Worm (Caenorhabditis elegans) whole organism, L4 larva: ENCODE results near the gene K07F5.16.

ENCODE experiments used
- F10B5.3 ChIP-seq: sonication (generic microtip); optimal IDR thresholded peaks from 2 replicates; lab custom pipeline; 2016; ENCODE audit warnings: mild to moderate bottlenecking, missing genetic modification characterization, missing compliant biosample characterization
- T20F7.1 ChIP-seq: fragments of 200-800 bp; sonication (Bioruptor generic); optimal IDR thresholded peaks from 2 replicates; lab custom pipeline; 2018; ENCODE audit warnings: mild to moderate bottlenecking, missing genetic modification characterization, missing compliant biosample characterization
- Y48G9A.11 ChIP-seq: fragments of 200-800 bp; sonication (Bioruptor generic); IDR thresholded peaks from 2 replicates; pipeline ENCODE4 v1.3.6; 2022; ENCODE audit warnings: missing genetic modification reagents, missing genetic modification characterization, missing compliant biosample characterization
- Y75B8A.6 ChIP-seq: fragments of 200-800 bp; sonication (Bioruptor generic); IDR thresholded peaks from 2 replicates; pipeline ENCODE4 v1.3.6; 2022; ENCODE audit warnings: missing genetic modification reagents, missing genetic modification characterization, missing compliant biosample characterization
- ZK546.5 ChIP-seq, 2 experiments: sonication (generic microtip); optimal IDR thresholded peaks; 2 replicates each; lab custom pipeline; 2017; ENCODE audit warnings: missing biosample characterization in 2 of 2, missing genetic modification characterization in 2 of 2
- aha-1 ChIP-seq: fragments of 150-350 bp; peaks from one replicate; lab custom pipeline; 2014; ENCODE audit warnings: missing biosample characterization, missing genetic modification characterization
- ceh-20 ChIP-seq: fragments of 200-800 bp; sonication (Bioruptor generic); IDR thresholded peaks from 2 replicates; pipeline ENCODE4 v1.3.6; 2022; ENCODE audit warnings: missing genetic modification reagents, missing genetic modification characterization, missing compliant biosample characterization
- ceh-28 ChIP-seq: fragments of 150-350 bp; optimal IDR thresholded peaks from 2 replicates; lab custom pipeline; 2014; ENCODE audit warnings: missing biosample characterization, missing genetic modification reagents, missing genetic modification characterization
- daf-16 ChIP-seq, 3 experiments: sonication (generic microtip); optimal IDR thresholded peaks; 2 replicates each; lab custom pipeline; 2016 to 2017; ENCODE audit warnings: missing genetic modification characterization in 3 of 3, missing genetic modification reagents in 3 of 3, mild to moderate bottlenecking in 2 of 3, missing compliant biosample characterization in 2 of 3, missing biosample characterization in 1 of 3, moderate library complexity in 1 of 3
- daf-19 ChIP-seq: fragments of 200-800 bp; sonication (Bioruptor generic); conservative IDR thresholded peaks from 2 replicates; pipeline ENCODE4 v1.3.6; 2022; ENCODE audit warnings: missing genetic modification characterization, missing compliant biosample characterization
- daf-8 ChIP-seq: fragments of 200-800 bp; sonication (Bioruptor generic); IDR thresholded peaks from 2 replicates; pipeline ENCODE4 v1.3.6; 2022; ENCODE audit warnings: missing genetic modification characterization, missing compliant biosample characterization
- dmd-6 ChIP-seq: fragments of 200-800 bp; sonication (Bioruptor generic); IDR thresholded peaks from 2 replicates; pipeline ENCODE4 v1.3.6; 2022; ENCODE audit warnings: missing genetic modification reagents, missing genetic modification characterization, missing compliant biosample characterization
- dpl-1 ChIP-seq: fragments of 150-350 bp; optimal IDR thresholded peaks from 2 replicates; lab custom pipeline; 2014; ENCODE audit warnings: missing biosample characterization, missing genetic modification reagents, missing genetic modification characterization
- duxl-1 ChIP-seq: sonication (generic microtip); optimal IDR thresholded peaks from 2 replicates; lab custom pipeline; 2016; ENCODE audit warnings: mild to moderate bottlenecking, missing genetic modification characterization, moderate library complexity, missing compliant biosample characterization; ENCODE audit not compliant: poor library complexity
- dve-1 ChIP-seq: sonication (generic microtip); optimal IDR thresholded peaks from 2 replicates; lab custom pipeline; 2017; ENCODE audit warnings: antibody characterized with exemption, mild to moderate bottlenecking, missing genetic modification characterization, missing compliant biosample characterization; ENCODE audit not compliant: insufficient read depth
- egl-43 ChIP-seq: fragments of 200-800 bp; sonication (Bioruptor generic); IDR thresholded peaks from 2 replicates; pipeline ENCODE4 v1.3.6; 2022; ENCODE audit warnings: missing genetic modification reagents, missing genetic modification characterization, missing compliant biosample characterization
- gei-8 ChIP-seq: fragments of 200-800 bp; sonication (Bioruptor generic); optimal IDR thresholded peaks from 2 replicates; lab custom pipeline; 2018; ENCODE audit warnings: mild to moderate bottlenecking, missing genetic modification characterization, missing compliant biosample characterization
- hif-1 ChIP-seq, 2 experiments: sonication (generic microtip); optimal IDR thresholded peaks; 2 replicates each; lab custom pipeline; 2016 to 2017; ENCODE audit warnings: missing compliant biosample characterization in 2 of 2, missing genetic modification characterization in 2 of 2, missing genetic modification reagents in 2 of 2, missing genotype in 2 of 2, mild to moderate bottlenecking in 1 of 2
- hlh-11 ChIP-seq: fragments of 200-800 bp; sonication (Bioruptor generic); optimal IDR thresholded peaks from 2 replicates; lab custom pipeline; 2018; ENCODE audit warnings: mild to moderate bottlenecking, missing genetic modification characterization, missing compliant biosample characterization
- hlh-30 ChIP-seq: sonication (generic microtip); optimal IDR thresholded peaks from 2 replicates; lab custom pipeline; 2017; ENCODE audit warnings: antibody characterized with exemption, mild to moderate bottlenecking, missing genetic modification characterization, missing compliant biosample characterization; ENCODE audit not compliant: insufficient read depth
- hmg-1.1 ChIP-seq: fragments of 200-800 bp; sonication (Bioruptor generic); IDR thresholded peaks from 2 replicates; pipeline ENCODE4 v1.3.6; 2022; ENCODE audit warnings: missing genetic modification reagents, missing genetic modification characterization, missing compliant biosample characterization
- lin-1 ChIP-seq: fragments of 200-800 bp; sonication (Bioruptor generic); IDR thresholded peaks from 2 replicates; pipeline ENCODE4 v1.3.6; 2022; ENCODE audit warnings: missing genetic modification reagents, missing genetic modification characterization, missing compliant biosample characterization
- lin-13 ChIP-seq: fragments of 150-350 bp; optimal IDR thresholded peaks from 2 replicates; lab custom pipeline; 2014; ENCODE audit warnings: missing biosample characterization, missing genetic modification reagents, missing genetic modification characterization
- lin-15B ChIP-seq: fragments of 150-350 bp; sonication (generic microtip); optimal IDR thresholded peaks from 3 replicates; lab custom pipeline; 2014; ENCODE audit warnings: missing biosample characterization, missing genetic modification characterization
- lir-3 ChIP-seq: sonication (generic microtip); optimal IDR thresholded peaks from 2 replicates; lab custom pipeline; 2016; ENCODE audit warnings: mild to moderate bottlenecking, missing genetic modification characterization, missing compliant biosample characterization
- lsy-2 ChIP-seq, 2 experiments: fragments of 150-350 bp in 1 of 2; sonication (generic microtip) in 1 of 2; optimal IDR thresholded peaks; 2 replicates each; lab custom pipeline; 2014 to 2017; ENCODE audit warnings: missing biosample characterization in 2 of 2, missing genetic modification characterization in 2 of 2
- mdl-1 ChIP-seq, 2 experiments: fragments of 150-350 bp in 1 of 2; sonication (generic microtip) in 1 of 2; optimal IDR thresholded peaks; 2 replicates each; lab custom pipeline; 2014 to 2017; ENCODE audit warnings: missing biosample characterization in 2 of 2, missing genetic modification characterization in 2 of 2
- mep-1 ChIP-seq: fragments of 150-350 bp; sonication (generic microtip); optimal IDR thresholded peaks from 3 replicates; lab custom pipeline; 2014; ENCODE audit warnings: missing biosample characterization, missing genetic modification characterization
- mes-2 ChIP-seq: sonication (generic microtip); optimal IDR thresholded peaks from 2 replicates; lab custom pipeline; 2016; ENCODE audit warnings: missing genotype, mild to moderate bottlenecking, missing genetic modification characterization, missing compliant biosample characterization; ENCODE audit not compliant: poor library complexity, severe bottlenecking
- mxl-3 ChIP-seq: fragments of 200-800 bp; sonication (Bioruptor generic); optimal IDR thresholded peaks from 2 replicates; lab custom pipeline; 2018; ENCODE audit warnings: mild to moderate bottlenecking, missing genetic modification characterization, missing compliant biosample characterization
- nhr-11 ChIP-seq: fragments of 150-350 bp; optimal IDR thresholded peaks from 2 replicates; lab custom pipeline; 2014; ENCODE audit warnings: missing biosample characterization, missing genetic modification characterization
- nhr-28 ChIP-seq: fragments of 150-350 bp; optimal IDR thresholded peaks from 2 replicates; lab custom pipeline; 2014; ENCODE audit warnings: missing biosample characterization, missing genetic modification characterization
- nhr-48 ChIP-seq: sonication (generic microtip); optimal IDR thresholded peaks from 2 replicates; lab custom pipeline; 2016; ENCODE audit warnings: mild to moderate bottlenecking, missing genetic modification characterization, missing compliant biosample characterization
- nhr-6 ChIP-seq: fragments of 150-350 bp; optimal IDR thresholded peaks from 2 replicates; lab custom pipeline; 2014; ENCODE audit warnings: missing biosample characterization, missing genetic modification characterization
- nhr-77 ChIP-seq: fragments of 150-350 bp; optimal IDR thresholded peaks from 2 replicates; lab custom pipeline; 2014; ENCODE audit warnings: missing biosample characterization, missing genetic modification characterization
- pqm-1 ChIP-seq: sonication (generic microtip); optimal IDR thresholded peaks from 2 replicates; lab custom pipeline; 2017; ENCODE audit warnings: missing biosample characterization, missing genetic modification characterization
- rbr-2 ChIP-seq: sonication (generic microtip); optimal IDR thresholded peaks from 2 replicates; lab custom pipeline; 2016; ENCODE audit warnings: missing genotype, missing genetic modification characterization, missing compliant biosample characterization
- spr-1 ChIP-seq: sonication (generic microtip); optimal IDR thresholded peaks from 2 replicates; lab custom pipeline; 2016; ENCODE audit warnings: mild to moderate bottlenecking, missing genetic modification characterization, missing compliant biosample characterization
- tra-1 ChIP-seq: fragments of 200-800 bp; sonication (Bioruptor generic); IDR thresholded peaks from 2 replicates; pipeline ENCODE4 v1.3.6; 2022; ENCODE audit warnings: missing genetic modification reagents, missing genetic modification characterization, missing compliant biosample characterization
- unc-130 ChIP-seq: sonication (generic microtip); optimal IDR thresholded peaks from 2 replicates; lab custom pipeline; 2016; ENCODE audit warnings: missing genetic modification reagents, missing genetic modification characterization, missing compliant biosample characterization
- unc-62 ChIP-seq, 3 experiments: fragments of 150-350 bp in 1 of 3; sonication (generic microtip); optimal IDR thresholded peaks in 2 of 3; peaks in 1 of 3; 1 replicate in 1 of 3; 2 replicates in 2 of 3; lab custom pipeline; 2014 to 2017; ENCODE audit warnings: missing biosample characterization in 3 of 3, missing genetic modification characterization in 3 of 3, missing genetic modification reagents in 3 of 3, missing genotype in 1 of 3
- zip-11 ChIP-seq: fragments of 200-800 bp; sonication (Bioruptor generic); IDR thresholded peaks from 2 replicates; pipeline ENCODE4 v1.3.6; 2022; ENCODE audit warnings: missing genetic modification characterization, missing compliant biosample characterization
- ztf-11 ChIP-seq: fragments of 150-350 bp; optimal IDR thresholded peaks from 2 replicates; lab custom pipeline; 2014; ENCODE audit warnings: missing biosample characterization, missing genetic modification characterization
- ztf-7 ChIP-seq: fragments of 150-350 bp; optimal IDR thresholded peaks from 2 replicates; lab custom pipeline; 2014; ENCODE audit warnings: missing biosample characterization, missing genetic modification characterization

Gene K07F5.16

DNA sequence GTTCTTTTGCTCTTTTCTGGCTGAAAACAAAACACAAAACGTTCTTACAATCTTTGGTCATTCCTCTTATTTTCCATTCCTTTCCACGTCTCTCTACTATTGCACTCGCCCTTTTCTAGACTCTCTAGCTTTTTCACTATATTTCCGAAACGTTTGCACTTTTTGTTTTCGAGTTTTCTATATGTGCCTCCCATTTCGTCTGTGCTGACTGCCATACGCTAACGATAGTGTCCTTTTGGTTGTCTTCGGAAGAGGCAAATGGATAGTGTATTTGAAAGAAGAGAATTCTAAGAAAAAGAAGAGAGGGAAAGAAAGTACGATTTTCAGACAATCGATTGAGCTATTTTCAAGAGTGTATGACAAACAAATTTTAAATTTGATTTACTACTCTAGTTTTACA lies 8.9 kb downstream of the K07F5.16 start (continued):
- no peak for TF ChIP-seq ceh-28 (tag; lab: Kevin White, UChicago)
- TF ChIP-seq F10B5.3 = no peak
- peak; percentile 46; the same call in 1 of the 2 replicates for TF ChIP-seq dmd-6 (GFP tag; lab: Robert Waterston, UW)
- TF ChIP-seq daf-19 (GFP tag; lab: Robert Waterston, UW) = no peak
- no peak for TF ChIP-seq Y75B8A.6

DNA sequence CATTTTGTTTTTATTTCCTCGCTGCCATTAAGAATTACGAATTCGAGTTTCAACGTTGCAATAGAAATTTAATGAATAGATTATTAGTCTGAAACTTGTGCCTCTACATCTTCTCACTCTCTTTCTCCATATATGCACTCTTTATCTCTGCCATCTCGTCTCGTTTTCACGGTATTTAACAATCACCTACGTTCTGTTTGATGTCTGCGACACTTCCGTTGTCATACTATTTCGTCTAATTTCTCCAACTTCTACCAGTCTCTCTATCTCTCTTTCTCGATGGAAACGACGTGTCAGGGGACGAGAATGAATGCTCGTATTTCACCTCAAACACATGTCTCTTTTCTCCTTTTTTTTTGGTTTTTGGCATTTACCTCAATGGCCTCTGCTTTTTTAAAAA lies 9.9 kb downstream of the K07F5.16 start:
- TF ChIP-seq lin-13 (GFP tag; lab: Kevin White, UChicago) (peak; percentile 13), lin-1 (peak; percentile 30; the same call in 1 of the 2 replicates), unc-62 (GFP tag; optimal IDR thresholded peaks at IDR 0.05 in 1 of 2; lab: Kevin White, UChicago) (peak in 1 of 2 experiments; percentile 14), unc-62 (tag; optimal IDR thresholded peaks at IDR 0.05; lab: Kevin White, UChicago) (no peak), spr-1 (tag; lab: Kevin White, UChicago) (no peak), hif-1 (tag; optimal IDR thresholded peaks at IDR 0.05; lab: Kevin White, UChicago) (peak in 1 of 2 experiments; percentile 8), duxl-1 (tag; lab: Kevin White, UChicago) (no peak), lsy-2 (tag; optimal IDR thresholded peaks at IDR 0.05; lab: Kevin White, UChicago) (peak in 1 of 2 experiments; percentile 46), mes-2 (tag; lab: Kevin White, UChicago) (peak; percentile 37), aha-1 (tag; lab: Kevin White, UChicago) (peak; percentile 60), daf-16 (GFP tag; optimal IDR thresholded peaks at IDR 0.05; lab: Kevin White, UChicago) (no peak), daf-16 (tag; optimal IDR thresholded peaks at IDR 0.05; lab: Kevin White, UChicago) (peak; percentile 42), ZK546.5 (tag; optimal IDR thresholded peaks at IDR 0.05; lab: Kevin White, UChicago) (no peak), tra-1 (GFP tag; lab: Robert Waterston, UW) (no peak), unc-130 (GFP tag; lab: Kevin White, UChicago) (no peak), T20F7.1 (GFP tag; lab: Kevin White, UChicago) (peak; percentile 26), mxl-3 (GFP tag; lab: Kevin White, UChicago) (peak; percentile 71), nhr-6 (tag; lab: Kevin White, UChicago) (peak; percentile 15), rbr-2 (tag; lab: Kevin White, UChicago) (peak; percentile 20), hlh-11 (peak; percentile 71), gei-8 (GFP tag; lab: Kevin White, UChicago) (no peak), nhr-77 (tag; lab: Kevin White, UChicago) (peak; percentile 17), mdl-1 (tag; optimal IDR thresholded peaks at IDR 0.05; lab: Kevin White, UChicago) (peak; percentile 26 to 55), dpl-1 (GFP tag; lab: Kevin White, UChicago) (peak; percentile 12), lir-3 (tag; lab: Kevin White, UChicago) (no peak), hmg-1.1 (GFP tag; lab: Robert Waterston, UW) (peak; percentile 56; the same call in 1 of the 2 replicates), nhr-28 (tag; lab: Kevin White, UChicago) (peak; percentile 39), mep-1 (tag; lab: Kevin White, UChicago) (peak; percentile 66), ztf-7 (tag; lab: Kevin White, UChicago) (no peak), egl-43 (no peak), dmd-6 (GFP tag; lab: Robert Waterston, UW) (peak; percentile 61), dve-1 (peak; percentile 37), nhr-11 (tag; lab: Kevin White, UChicago) (peak; percentile 53), daf-8 (GFP tag; lab: Robert Waterston, UW) (no peak), zip-11 (no peak), ztf-11 (tag; lab: Kevin White, UChicago) (no peak), hlh-30 (tag; lab: Kevin White, UChicago) (peak; percentile 84), ceh-20 (GFP tag; lab: Robert Waterston, UW) (peak; percentile 9; the same call in 1 of the 2 replicates), lin-15B (no peak), Y48G9A.11 (GFP tag; lab: Robert Waterston, UW) (no peak), nhr-48 (tag; lab: Kevin White, UChicago) (peak; percentile 60), pqm-1 (tag; lab: Kevin White, UChicago) (peak; percentile 9)
